Fruit fly (Drosophila melanogaster) whole organism, prepupa: Measurements from ENCODE around the gene Saf6.
A peak's percentile ranks its signal among the peaks of the same experiment; 100 is the strongest.

Experiments
- Blimp-1 ChIP-seq: fragments of 200-800 bp; sonication (Bioruptor generic); optimal IDR thresholded peaks from 3 replicates; lab custom pipeline; 2017; ENCODE audit warnings: missing biosample characterization, missing genetic modification characterization, mild to moderate bottlenecking, moderate library complexity, missing genetic modification reagents
- CG10631 ChIP-seq: fragments of 200-800 bp; sonication (Bioruptor generic); optimal IDR thresholded peaks from 2 replicates; lab custom pipeline; 2016; ENCODE audit warnings: missing biosample characterization, missing genetic modification characterization
- CG11762 ChIP-seq: fragments of 200-800 bp; sonication (Bioruptor generic); optimal IDR thresholded peaks from 3 replicates; lab custom pipeline; 2016; ENCODE audit warnings: missing biosample characterization, missing genetic modification characterization; ENCODE audit not compliant: insufficient read depth
- CG15336 ChIP-seq: fragments of 200-800 bp; sonication (Bioruptor generic); IDR thresholded peaks from 2 replicates; pipeline ENCODE4 v1.3.6; 2022; ENCODE audit warnings: missing biosample characterization, missing genetic modification characterization
- CG1621 ChIP-seq: fragments of 200-800 bp; sonication (Bioruptor generic); optimal IDR thresholded peaks from 3 replicates; lab custom pipeline; 2018; ENCODE audit warnings: missing biosample characterization, mild to moderate bottlenecking, missing genetic modification characterization
- CG16779 ChIP-seq: fragments of 200-800 bp; sonication (Bioruptor generic); optimal IDR thresholded peaks from 3 replicates; lab custom pipeline; 2017; ENCODE audit warnings: missing biosample characterization, mild to moderate bottlenecking, missing genetic modification characterization
- CG31627 ChIP-seq: fragments of 200-800 bp; sonication (Bioruptor generic); optimal IDR thresholded peaks from 3 replicates; lab custom pipeline; 2016; ENCODE audit warnings: missing biosample characterization, missing genetic modification characterization
- CG32006 ChIP-seq: fragments of 200-800 bp; sonication (Bioruptor generic); optimal IDR thresholded peaks from 3 replicates; lab custom pipeline; 2017; ENCODE audit warnings: missing biosample characterization, mild to moderate bottlenecking, missing genetic modification characterization
- CG34406 ChIP-seq: fragments of 200-800 bp; sonication (Bioruptor generic); optimal IDR thresholded peaks from 3 replicates; lab custom pipeline; 2016; ENCODE audit warnings: missing biosample characterization, missing genetic modification characterization
- CG3919 ChIP-seq: fragments of 200-800 bp; sonication (Bioruptor generic); optimal IDR thresholded peaks from 3 replicates; lab custom pipeline; 2016; ENCODE audit warnings: missing biosample characterization, missing genetic modification characterization
- CG4318 ChIP-seq: fragments of 200-800 bp; sonication (Bioruptor generic); optimal IDR thresholded peaks from 3 replicates; lab custom pipeline; 2017; ENCODE audit warnings: missing biosample characterization, mild to moderate bottlenecking, missing genetic modification characterization
- CG6163 ChIP-seq: fragments of 200-800 bp; sonication (Bioruptor generic); IDR thresholded peaks from 3 replicates; pipeline ENCODE4 v1.3.6; 2022; ENCODE audit warnings: missing biosample characterization, missing genetic modification characterization
- CG6792 ChIP-seq: fragments of 200-800 bp; sonication (Bioruptor generic); optimal IDR thresholded peaks from 3 replicates; lab custom pipeline; 2016; ENCODE audit warnings: missing biosample characterization, missing genetic modification characterization
- CG6808 ChIP-seq: fragments of 200-800 bp; sonication (Bioruptor generic); optimal IDR thresholded peaks from 3 replicates; lab custom pipeline; 2017; ENCODE audit warnings: missing biosample characterization, missing genetic modification characterization, mild to moderate bottlenecking, moderate library complexity, missing genetic modification reagents
- CG6854 ChIP-seq: fragments of 200-800 bp; sonication (Bioruptor generic); optimal IDR thresholded peaks from 2 replicates; lab custom pipeline; 2017; ENCODE audit warnings: missing biosample characterization, mild to moderate bottlenecking, missing genetic modification characterization
- CG7368 ChIP-seq: fragments of 200-800 bp; sonication (Bioruptor generic); optimal IDR thresholded peaks from 3 replicates; lab custom pipeline; 2016; ENCODE audit warnings: missing biosample characterization, missing genetic modification characterization
- CG8119 ChIP-seq: fragments of 200-800 bp; sonication (Bioruptor generic); IDR thresholded peaks from 3 replicates; pipeline ENCODE4 v1.3.6; 2022; ENCODE audit warnings: missing biosample characterization, missing genetic modification characterization
- CG8319 ChIP-seq: fragments of 200-800 bp; sonication (Bioruptor generic); optimal IDR thresholded peaks from 3 replicates; lab custom pipeline; 2016; ENCODE audit warnings: missing biosample characterization, missing genetic modification characterization
- CG8632 ChIP-seq: fragments of 200-800 bp; sonication (Bioruptor generic); optimal IDR thresholded peaks from 3 replicates; lab custom pipeline; 2016; ENCODE audit warnings: missing biosample characterization, missing genetic modification characterization
- CG9139 ChIP-seq: fragments of 200-800 bp; sonication (Bioruptor generic); optimal IDR thresholded peaks from 3 replicates; lab custom pipeline; 2017; ENCODE audit warnings: missing biosample characterization, mild to moderate bottlenecking, missing genetic modification characterization
- Eip75B ChIP-seq: fragments of 200-800 bp; sonication (Bioruptor generic); optimal IDR thresholded peaks from 3 replicates; lab custom pipeline; 2016; ENCODE audit warnings: missing biosample characterization, missing genetic modification characterization
- Eip78C ChIP-seq: fragments of 200-800 bp; sonication (Bioruptor generic); peaks from one replicate; lab custom pipeline; 2016; ENCODE audit warnings: missing biosample characterization, missing genetic modification characterization
- Eip93F ChIP-seq: fragments of 200-800 bp; sonication (Bioruptor generic); optimal IDR thresholded peaks from 2 replicates; lab custom pipeline; 2016; ENCODE audit warnings: missing biosample characterization, mild to moderate bottlenecking, missing genetic modification characterization
- Ets96B ChIP-seq: fragments of 200-800 bp; optimal IDR thresholded peaks from 2 replicates; lab custom pipeline; 2019; ENCODE audit warnings: missing biosample characterization, mild to moderate bottlenecking, missing genetic modification characterization, moderate library complexity
- Gug ChIP-seq: fragments of 200-800 bp; sonication (Bioruptor generic); IDR thresholded peaks from 2 replicates; pipeline ENCODE4 v1.3.6; 2022; ENCODE audit warnings: missing biosample characterization, missing genetic modification characterization
- Hr39 ChIP-seq: fragments of 200-800 bp; sonication (Bioruptor generic); optimal IDR thresholded peaks from 2 replicates; lab custom pipeline; 2016; ENCODE audit warnings: missing biosample characterization, missing genetic modification characterization
- Hr4 ChIP-seq: fragments of 200-800 bp; sonication (Bioruptor generic); optimal IDR thresholded peaks from 3 replicates; lab custom pipeline; 2016; ENCODE audit warnings: missing biosample characterization, missing genetic modification characterization
- Met ChIP-seq: fragments of 200-800 bp; sonication (Bioruptor generic); optimal IDR thresholded peaks from 3 replicates; lab custom pipeline; 2016; ENCODE audit warnings: missing biosample characterization, missing genetic modification characterization
- OdsH ChIP-seq: fragments of 200-800 bp; sonication (Bioruptor generic); optimal IDR thresholded peaks from 3 replicates; lab custom pipeline; 2016; ENCODE audit warnings: missing biosample characterization, missing genetic modification characterization
- Sox14 ChIP-seq: fragments of 200-800 bp; sonication (Bioruptor generic); optimal IDR thresholded peaks from 3 replicates; lab custom pipeline; 2016; ENCODE audit warnings: missing biosample characterization, missing genetic modification characterization
- achi ChIP-seq: fragments of 200-800 bp; sonication (Bioruptor generic); optimal IDR thresholded peaks from 3 replicates; lab custom pipeline; 2016; ENCODE audit warnings: missing biosample characterization, missing genetic modification characterization
- cyc ChIP-seq: fragments of 200-800 bp; sonication (Bioruptor generic); optimal IDR thresholded peaks from 3 replicates; lab custom pipeline; 2016; ENCODE audit warnings: missing biosample characterization, missing genetic modification characterization
- dac ChIP-seq: fragments of 200-800 bp; sonication (Bioruptor generic); optimal IDR thresholded peaks from 2 replicates; lab custom pipeline; 2017; ENCODE audit warnings: missing biosample characterization, mild to moderate bottlenecking, missing genetic modification characterization
- eg ChIP-seq: fragments of 200-800 bp; sonication (Bioruptor generic); IDR thresholded peaks from 3 replicates; pipeline ENCODE4 v1.3.6; 2022; ENCODE audit warnings: missing biosample characterization, missing genetic modification characterization
- esn ChIP-seq: fragments of 200-800 bp; sonication (Bioruptor generic); optimal IDR thresholded peaks from 2 replicates; lab custom pipeline; 2016; ENCODE audit warnings: missing biosample characterization, mild to moderate bottlenecking, missing genetic modification characterization, moderate library complexity
- fd59A ChIP-seq: fragments of 200-800 bp; sonication (Bioruptor generic); optimal IDR thresholded peaks from 2 replicates; lab custom pipeline; 2017; ENCODE audit warnings: missing biosample characterization, mild to moderate bottlenecking, missing genetic modification characterization, missing genetic modification reagents
- fd85E ChIP-seq: fragments of 200-800 bp; sonication (Bioruptor generic); optimal IDR thresholded peaks from 3 replicates; lab custom pipeline; 2016; ENCODE audit warnings: missing biosample characterization, missing genetic modification characterization
- lz ChIP-seq: fragments of 200-800 bp; sonication (Bioruptor generic); optimal IDR thresholded peaks from 3 replicates; lab custom pipeline; 2016; ENCODE audit warnings: missing biosample characterization, missing genetic modification characterization
- pdm3 ChIP-seq: fragments of 200-800 bp; sonication (Bioruptor generic); optimal IDR thresholded peaks from 3 replicates; lab custom pipeline; 2016; ENCODE audit warnings: missing biosample characterization, missing genetic modification characterization
- salr ChIP-seq, 2 experiments: fragments of 200-800 bp; sonication (Bioruptor generic); optimal IDR thresholded peaks; 3 replicates each; lab custom pipeline; 2016 to 2018; ENCODE audit warnings: missing biosample characterization in 2 of 2, missing genetic modification characterization in 2 of 2, mild to moderate bottlenecking in 1 of 2
- spab ChIP-seq: fragments of 200-800 bp; sonication (Bioruptor generic); optimal IDR thresholded peaks from 2 replicates; lab custom pipeline; 2017; ENCODE audit warnings: missing biosample characterization, mild to moderate bottlenecking, missing genetic modification characterization, missing genetic modification reagents
- ss ChIP-seq, 2 experiments: fragments of 200-800 bp; sonication (Bioruptor generic); optimal IDR thresholded peaks; 2 replicates in 1 of 2; 3 replicates in 1 of 2; lab custom pipeline; 2017 to 2018; ENCODE audit warnings: mild to moderate bottlenecking in 2 of 2, missing biosample characterization in 2 of 2, missing genetic modification characterization in 2 of 2, moderate library complexity in 1 of 2
- topi ChIP-seq: fragments of 200-800 bp; sonication (Bioruptor generic); optimal IDR thresholded peaks from 3 replicates; lab custom pipeline; 2016; ENCODE audit warnings: missing biosample characterization, missing genetic modification characterization
- vri ChIP-seq: fragments of 200-800 bp; sonication (Bioruptor generic); optimal IDR thresholded peaks from 3 replicates; lab custom pipeline; 2016; ENCODE audit warnings: missing biosample characterization, mild to moderate bottlenecking, missing genetic modification characterization

Gene Saf6

dm6 chr2L:845341-846004 is 29.7 kb upstream of the Saf6 start (continued):
- TF ChIP-seq CG15336 (GFP tag; lab: Robert Waterston, UW): peak; percentile 90
- peak; percentile 37 for TF ChIP-seq CG6854 (GFP tag; lab: Kevin White, UChicago)
- peak; percentile 40 for TF ChIP-seq CG8319 (GFP tag; lab: Kevin White, UChicago)
- TF ChIP-seq achi (GFP tag; lab: Kevin White, UChicago): peak; percentile 84
- peak; percentile 94 for TF ChIP-seq CG6163 (GFP tag; lab: Robert Waterston, UW)
- peak; percentile 80 for TF ChIP-seq CG4318
- peak; percentile 83 for TF ChIP-seq cyc (GFP tag; lab: Kevin White, UChicago)
- TF ChIP-seq CG31627: peak; percentile 76
- TF ChIP-seq Eip75B: peak; percentile 77
- TF ChIP-seq eg (GFP tag; lab: Robert Waterston, UW): peak; percentile 91
- TF ChIP-seq lz (GFP tag; lab: Kevin White, UChicago): peak; percentile 74
- TF ChIP-seq Eip93F (GFP tag; lab: Kevin White, UChicago): peak; percentile 2
- TF ChIP-seq CG3919 (GFP tag; lab: Kevin White, UChicago): peak; percentile 85
- TF ChIP-seq Blimp-1: no peak
- TF ChIP-seq CG6808 (GFP tag; lab: Kevin White, UChicago): peak; percentile 39
- TF ChIP-seq CG9139 (GFP tag; lab: Kevin White, UChicago): no peak
- TF ChIP-seq spab: peak; percentile 44
- TF ChIP-seq CG1621 (tag; lab: Kevin White, UChicago): peak; percentile 27
- TF ChIP-seq Hr4 (GFP tag; lab: Kevin White, UChicago): peak; percentile 91
- TF ChIP-seq salr (GFP tag; optimal IDR thresholded peaks at IDR 0.05; lab: Kevin White, UChicago): peak; percentile 44 to 67
- TF ChIP-seq esn (GFP tag; lab: Kevin White, UChicago): peak; percentile 76
- TF ChIP-seq CG10631 (GFP tag; lab: Kevin White, UChicago): peak; percentile 74
- TF ChIP-seq vri (GFP tag; lab: Kevin White, UChicago): peak; percentile 46
- TF ChIP-seq pdm3 (GFP tag; lab: Kevin White, UChicago): peak; percentile 80
- peak; percentile 21 for TF ChIP-seq fd85E (GFP tag; lab: Kevin White, UChicago)
- TF ChIP-seq Met: peak; percentile 81
- peak; percentile 86 for TF ChIP-seq CG8119 (GFP tag; lab: Robert Waterston, UW)
- peak in 1 of 2 experiments; percentile 8 for TF ChIP-seq ss (GFP tag; optimal IDR thresholded peaks at IDR 0.05; lab: Kevin White, UChicago)
- TF ChIP-seq CG6792: peak; percentile 70
- TF ChIP-seq topi (GFP tag; lab: Kevin White, UChicago): peak; percentile 83
- TF ChIP-seq Eip78C: peak; percentile 92
- TF ChIP-seq Hr39 (GFP tag; lab: Kevin White, UChicago): peak; percentile 86
- no peak for TF ChIP-seq CG11762 (GFP tag; lab: Kevin White, UChicago)
- peak; percentile 79 for TF ChIP-seq OdsH (GFP tag; lab: Kevin White, UChicago)
- TF ChIP-seq, all 60 proteins: peak for 55

DNA sequence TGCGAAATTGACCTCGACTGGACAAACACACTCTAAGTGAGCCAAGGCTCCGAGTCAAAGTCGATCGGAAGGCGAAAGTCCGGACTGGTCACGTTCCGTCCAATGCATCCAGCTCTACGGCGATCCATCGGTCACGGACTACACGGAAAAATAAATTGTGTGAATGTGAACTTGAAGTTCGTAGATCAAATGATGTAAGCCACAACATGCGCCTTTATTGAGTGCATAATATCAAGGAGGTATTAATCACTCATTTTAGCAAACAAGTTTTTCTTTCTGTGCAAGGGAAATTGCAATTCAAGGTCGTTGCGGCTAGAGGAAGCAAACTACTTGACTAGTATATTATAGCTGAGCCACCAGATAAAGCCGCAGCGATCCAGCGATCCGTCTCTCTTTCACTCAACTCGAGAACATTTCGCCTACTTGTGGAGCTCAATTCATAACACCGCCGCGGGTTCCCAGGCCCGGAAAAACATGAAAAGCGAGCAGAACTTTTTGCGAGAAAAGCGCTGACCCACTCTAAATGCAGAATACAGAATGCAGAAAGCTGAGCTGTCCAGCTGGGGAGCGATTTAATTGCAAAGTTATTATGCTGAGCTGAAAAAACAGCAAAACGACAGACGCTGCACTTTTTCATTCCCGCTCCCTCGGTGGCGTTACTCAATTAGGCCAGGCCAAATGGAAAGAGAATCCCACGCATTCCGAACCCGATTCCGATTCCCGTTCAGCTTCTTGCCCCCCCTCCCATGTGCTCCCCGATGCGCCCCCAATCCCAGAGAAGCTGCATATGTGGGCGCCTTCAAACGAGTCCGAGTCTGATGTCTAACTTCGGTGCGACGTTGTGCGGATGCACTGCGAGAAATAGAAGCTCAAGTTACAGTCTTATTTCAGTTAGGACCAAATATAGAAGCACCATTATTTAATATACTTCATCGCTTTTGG is 28.4 kb upstream of the Saf6 start:
- TF ChIP-seq CG8632 (GFP tag; lab: Kevin White, UChicago) (no peak), CG34406 (no peak), CG8319 (GFP tag; lab: Kevin White, UChicago) (no peak), esn (GFP tag; lab: Kevin White, UChicago) (no peak), ss (GFP tag; optimal IDR thresholded peaks at IDR 0.05; lab: Kevin White, UChicago) (no peak), CG31627 (no peak), OdsH (GFP tag; lab: Kevin White, UChicago) (no peak), fd59A (GFP tag; lab: Kevin White, UChicago) (peak; percentile 23), CG15336 (GFP tag; lab: Robert Waterston, UW) (peak; percentile 49), salr (GFP tag; optimal IDR thresholded peaks at IDR 0.05; lab: Kevin White, UChicago) (peak in 1 of 2 experiments; percentile 19), pdm3 (GFP tag; lab: Kevin White, UChicago) (peak; percentile 22), Hr4 (GFP tag; lab: Kevin White, UChicago) (peak; percentile 43), CG6163 (GFP tag; lab: Robert Waterston, UW) (peak; percentile 80), CG32006 (peak; percentile 62), dac (peak; percentile 11), topi (GFP tag; lab: Kevin White, UChicago) (peak; percentile 17), CG11762 (GFP tag; lab: Kevin White, UChicago) (no peak), CG7368 (GFP tag; lab: Kevin White, UChicago) (peak; percentile 18), achi (GFP tag; lab: Kevin White, UChicago) (peak; percentile 45), Gug (GFP tag; lab: Robert Waterston, UW) (peak; percentile 38), Sox14 (GFP tag; lab: Kevin White, UChicago) (peak; percentile 33), Eip75B (peak; percentile 23), Blimp-1 (no peak), CG16779 (tag; lab: Kevin White, UChicago) (no peak), Ets96B (peak; percentile 50), cyc (GFP tag; lab: Kevin White, UChicago) (no peak), CG8119 (GFP tag; lab: Robert Waterston, UW) (peak; percentile 57; the same call in 2 of the 3 replicates)
